Fruit fly (Drosophila melanogaster): ENCODE measurements around the gene Ssdp.

Ssdp gene

dm6 chr3R:18198518-18199118 lies 777 bp downstream of the Ssdp start:
- no peak for TF ChIP-seq Pdp1 (GFP tag; optimal IDR thresholded peaks at IDR 0.05)
- TF ChIP-seq gcm2 (GFP tag; optimal IDR thresholded peaks at IDR 0.05), result no peak
- TF ChIP-seq slp2 (GFP tag; optimal IDR thresholded peaks at IDR 0.05), result peak; percentile 30
- TF ChIP-seq crol (GFP tag; IDR thresholded peaks at IDR 0.05), result no peak
- no peak for TF ChIP-seq hkb (optimal IDR thresholded peaks at IDR 0.05)
- TF ChIP-seq hkb (GFP tag; IDR thresholded peaks at IDR 0.05), result no peak
- no peak for TF ChIP-seq CG5953 (GFP tag; IDR thresholded peaks at IDR 0.05)
- peak; percentile 12 for TF ChIP-seq phol (tag; optimal IDR thresholded peaks at IDR 0.05)
- no peak for TF ChIP-seq CG14441 (GFP tag; IDR thresholded peaks at IDR 0.05)
- TF ChIP-seq CG8765 (GFP tag; IDR thresholded peaks at IDR 0.05), result no peak
- TF ChIP-seq NC2α (GFP tag; optimal IDR thresholded peaks at IDR 0.05), result peak; percentile 54
- TF ChIP-seq CG16813 (GFP tag; IDR thresholded peaks at IDR 0.05; ENCODE audit: partially characterized antibody), result no peak
- TF ChIP-seq Mrtf (GFP tag; IDR thresholded peaks at IDR 0.05), result no peak
- no peak for TF ChIP-seq CG9817 (tag; optimal IDR thresholded peaks at IDR 0.05)
- TF ChIP-seq Hr51 (GFP tag; optimal IDR thresholded peaks at IDR 0.05), result peak in 1 of 2 experiments; percentile 1
- peak; percentile 18 for TF ChIP-seq her (GFP tag; optimal IDR thresholded peaks at IDR 0.05)
- TF ChIP-seq Myb (GFP tag; optimal IDR thresholded peaks at IDR 0.05), result no peak
- TF ChIP-seq CG17612 (GFP tag; IDR thresholded peaks at IDR 0.05), result no peak
- peak; percentile 30 for TF ChIP-seq Spps (tag; optimal IDR thresholded peaks at IDR 0.05)
- peak; percentile 43 for TF ChIP-seq CG1233 (GFP tag; optimal IDR thresholded peaks at IDR 0.05)
- peak; percentile 49 for TF ChIP-seq nom (GFP tag; optimal IDR thresholded peaks at IDR 0.05)
- peak; percentile 56 for TF ChIP-seq CG2875 (GFP tag; optimal IDR thresholded peaks at IDR 0.05)
- TF ChIP-seq pros (GFP tag; optimal IDR thresholded peaks at IDR 0.05), result no peak
- no peak for TF ChIP-seq zen2 (GFP tag; IDR thresholded peaks at IDR 0.05; ENCODE audit: partially characterized antibody)
- no peak for TF ChIP-seq CG10959 (GFP tag; IDR thresholded peaks at IDR 0.05)
- TF ChIP-seq Adf1 (GFP tag; IDR thresholded peaks at IDR 0.05), result no peak
- TF ChIP-seq ATbp (GFP tag; optimal IDR thresholded peaks at IDR 0.05), result peak; percentile 81
- no peak for TF ChIP-seq Scr (GFP tag; IDR thresholded peaks at IDR 0.05; ENCODE audit: partially characterized antibody)
- TF ChIP-seq Meics (GFP tag; optimal IDR thresholded peaks at IDR 0.05), result peak; percentile 33
- TF ChIP-seq CG13775 (GFP tag; optimal IDR thresholded peaks at IDR 0.05), result no peak
- TF ChIP-seq Sox100B (GFP tag; optimal IDR thresholded peaks at IDR 0.05), result peak; percentile 56
- TF ChIP-seq jigr1 (GFP tag; IDR thresholded peaks at IDR 0.05), result no peak
- TF ChIP-seq MBD-R2 (GFP tag; IDR thresholded peaks at IDR 0.05), result no peak
- TF ChIP-seq CG3065 (GFP tag; optimal IDR thresholded peaks at IDR 0.05), result no peak
- TF ChIP-seq bab2 (GFP tag; optimal IDR thresholded peaks at IDR 0.05), result peak; percentile 57
- TF ChIP-seq otp (GFP tag; IDR thresholded peaks at IDR 0.05), result no peak
- TF ChIP-seq Hr3 (GFP tag; optimal IDR thresholded peaks at IDR 0.05), result no peak
- TF ChIP-seq Poxn (GFP tag; IDR thresholded peaks at IDR 0.05), result no peak
- TF ChIP-seq Dll (GFP tag; IDR thresholded peaks at IDR 0.05; ENCODE audit: partially characterized antibody), result no peak
- TF ChIP-seq tup (GFP tag; optimal IDR thresholded peaks at IDR 0.05), result no peak
- TF ChIP-seq fd64A (GFP tag; optimal IDR thresholded peaks at IDR 0.05), result peak; percentile 58
- peak; percentile 17 for TF ChIP-seq Kr (GFP tag; optimal IDR thresholded peaks at IDR 0.05)
- no peak for TF ChIP-seq Ssrp (tag; optimal IDR thresholded peaks at IDR 0.05)
- no peak for TF ChIP-seq CG15011 (GFP tag; optimal IDR thresholded peaks at IDR 0.05)
- no peak for TF ChIP-seq tx (GFP tag; optimal IDR thresholded peaks at IDR 0.05)
- no peak for TF ChIP-seq CG11247 (GFP tag; IDR thresholded peaks at IDR 0.05)
- TF ChIP-seq kay (GFP tag; optimal IDR thresholded peaks at IDR 0.05), result peak; percentile 37
- TF ChIP-seq Camta (GFP tag; optimal IDR thresholded peaks at IDR 0.05), result peak; percentile 20
- no peak for TF ChIP-seq al (GFP tag; IDR thresholded peaks at IDR 0.05)
- peak; percentile 11 for TF ChIP-seq unpg (GFP tag; optimal IDR thresholded peaks at IDR 0.05)
- peak; percentile 3 for TF ChIP-seq maf-S (GFP tag; optimal IDR thresholded peaks at IDR 0.05)

Data from whole organism, embryonic.